Worm (Caenorhabditis elegans) whole organism, L1 larva: ENCODE measurements around the gene K06A4.6.

ENCODE experiments used
- C04F5.9 ChIP-seq: sonication (generic microtip); optimal IDR thresholded peaks from 2 replicates; lab custom pipeline; 2016; ENCODE audit warnings: missing genetic modification characterization, missing compliant biosample characterization
- C16A3.4 ChIP-seq: fragments of 150-350 bp; optimal IDR thresholded peaks from 2 replicates; lab custom pipeline; 2014; ENCODE audit warnings: missing biosample characterization, missing genetic modification characterization
- F16B12.6 ChIP-seq: fragments of 150-350 bp; optimal IDR thresholded peaks from 2 replicates; lab custom pipeline; 2014; ENCODE audit warnings: missing biosample characterization, missing genetic modification characterization
- Y116A8C.19 ChIP-seq: sonication (generic microtip); optimal IDR thresholded peaks from 2 replicates; lab custom pipeline; 2016; ENCODE audit warnings: missing compliant biosample characterization, missing genetic modification characterization, borderline replicate concordance
- aha-1 ChIP-seq: fragments of 150-350 bp; optimal IDR thresholded peaks from 2 replicates; lab custom pipeline; 2014; ENCODE audit warnings: missing biosample characterization, missing genetic modification characterization
- alr-1 ChIP-seq: fragments of 200-800 bp; sonication (Bioruptor generic); optimal IDR thresholded peaks from 2 replicates; lab custom pipeline; 2018; ENCODE audit warnings: borderline replicate concordance, mild to moderate bottlenecking, missing genetic modification characterization, missing compliant biosample characterization
- aly-2 ChIP-seq: fragments of 150-350 bp; optimal IDR thresholded peaks from 2 replicates; lab custom pipeline; 2014; ENCODE audit warnings: missing biosample characterization, missing genetic modification characterization
- blmp-1 ChIP-seq: fragments of 150-350 bp; optimal IDR thresholded peaks from 2 replicates; lab custom pipeline; 2014; ENCODE audit warnings: missing biosample characterization, missing genetic modification characterization
- ceh-63 ChIP-seq: fragments of 200-800 bp; sonication (Bioruptor generic); optimal IDR thresholded peaks from 2 replicates; lab custom pipeline; 2018; ENCODE audit warnings: mild to moderate bottlenecking, missing genetic modification characterization, missing compliant biosample characterization
- ceh-8 ChIP-seq: fragments of 200-800 bp; sonication (Bioruptor generic); optimal IDR thresholded peaks from 2 replicates; lab custom pipeline; 2018; ENCODE audit warnings: mild to moderate bottlenecking, missing genetic modification characterization, moderate library complexity, missing compliant biosample characterization
- ceh-82 ChIP-seq, 3 experiments: fragments of 150-350 bp in 1 of 3; sonication (generic microtip) in 2 of 3; optimal IDR thresholded peaks; 2 replicates each; lab custom pipeline; 2014 to 2017; ENCODE audit warnings: missing biosample characterization in 3 of 3, missing genetic modification characterization in 3 of 3
- ceh-88 ChIP-seq: fragments of 200-800 bp; sonication (Bioruptor generic); IDR thresholded peaks from 2 replicates; pipeline ENCODE4 v1.3.6; 2022; ENCODE audit warnings: missing genetic modification characterization, missing compliant biosample characterization
- ces-1 ChIP-seq: fragments of 150-350 bp; optimal IDR thresholded peaks from 2 replicates; lab custom pipeline; 2014; ENCODE audit warnings: missing biosample characterization, missing genetic modification reagents, missing genetic modification characterization
- dsc-1 ChIP-seq: sonication (generic microtip); optimal IDR thresholded peaks from 2 replicates; lab custom pipeline; 2016; ENCODE audit warnings: mild to moderate bottlenecking, missing genetic modification characterization, missing compliant biosample characterization
- efl-3 ChIP-seq: fragments of 200-800 bp; sonication (Bioruptor generic); optimal IDR thresholded peaks from 2 replicates; lab custom pipeline; 2018; ENCODE audit warnings: mild to moderate bottlenecking, missing genetic modification characterization, missing compliant biosample characterization
- egl-13 ChIP-seq: sonication (generic microtip); optimal IDR thresholded peaks from 2 replicates; lab custom pipeline; 2016; ENCODE audit warnings: missing genotype, missing genetic modification reagents, missing genetic modification characterization, missing compliant biosample characterization
- egl-27 ChIP-seq, 2 experiments: fragments of 150-350 bp in 1 of 2; sonication (generic microtip); optimal IDR thresholded peaks; 3 replicates each; lab custom pipeline; 2017 to 2018; ENCODE audit warnings: missing biosample characterization in 2 of 2, missing genetic modification characterization in 2 of 2, missing genetic modification reagents in 2 of 2
- fkh-4 ChIP-seq: sonication (generic microtip); optimal IDR thresholded peaks from 2 replicates; lab custom pipeline; 2016; ENCODE audit warnings: missing compliant biosample characterization, missing genetic modification characterization, borderline replicate concordance
- fkh-8 ChIP-seq: sonication (generic microtip); optimal IDR thresholded peaks from 2 replicates; lab custom pipeline; 2016; ENCODE audit warnings: mild to moderate bottlenecking, missing genetic modification characterization, missing compliant biosample characterization
- fos-1 ChIP-seq: fragments of 150-350 bp; optimal IDR thresholded peaks from 2 replicates; lab custom pipeline; 2014; ENCODE audit warnings: missing biosample characterization, missing genetic modification characterization
- grh-1 ChIP-seq: fragments of 200-800 bp; sonication (Bioruptor generic); IDR thresholded peaks from 2 replicates; pipeline ENCODE4 v1.3.6; 2022; ENCODE audit warnings: missing genetic modification reagents, missing genetic modification characterization, missing compliant biosample characterization
- hlh-4 ChIP-seq: sonication (generic microtip); optimal IDR thresholded peaks from 2 replicates; lab custom pipeline; 2016; ENCODE audit warnings: mild to moderate bottlenecking, missing genetic modification characterization, missing compliant biosample characterization
- hpl-2 ChIP-seq: fragments of 150-350 bp; optimal IDR thresholded peaks from 2 replicates; lab custom pipeline; 2014; ENCODE audit warnings: missing biosample characterization, missing genetic modification reagents, missing genetic modification characterization
- irx-1 ChIP-seq: sonication (generic microtip); optimal IDR thresholded peaks from 2 replicates; lab custom pipeline; 2016; ENCODE audit warnings: missing genetic modification characterization, missing compliant biosample characterization
- isw-1 ChIP-seq: fragments of 200-800 bp; sonication (Bioruptor generic); IDR thresholded peaks from 2 replicates; pipeline ENCODE4 v1.3.6; 2022; ENCODE audit warnings: missing genetic modification characterization, missing compliant biosample characterization
- jun-1 ChIP-seq: fragments of 150-350 bp; optimal IDR thresholded peaks from 2 replicates; lab custom pipeline; 2014; ENCODE audit warnings: missing biosample characterization, missing genetic modification reagents, missing genetic modification characterization
- lin-14 ChIP-seq: fragments of 200-800 bp; sonication (Bioruptor generic); optimal IDR thresholded peaks from 2 replicates; lab custom pipeline; 2018; ENCODE audit warnings: mild to moderate bottlenecking, missing genetic modification characterization, moderate library complexity, missing compliant biosample characterization
- lin-15B ChIP-seq: fragments of 150-350 bp; sonication (generic microtip); optimal IDR thresholded peaks from 3 replicates; lab custom pipeline; 2014; ENCODE audit warnings: missing biosample characterization, missing genetic modification characterization
- lin-39 ChIP-seq: fragments of 150-350 bp; optimal IDR thresholded peaks from 2 replicates; lab custom pipeline; 2014; ENCODE audit warnings: missing biosample characterization, missing genetic modification reagents, missing genetic modification characterization
- lir-3 ChIP-seq: sonication (generic microtip); optimal IDR thresholded peaks from 2 replicates; lab custom pipeline; 2016; ENCODE audit warnings: mild to moderate bottlenecking, missing genetic modification characterization, moderate library complexity, missing compliant biosample characterization; ENCODE audit not compliant: poor library complexity
- mdl-1 ChIP-seq, 2 experiments: fragments of 150-350 bp; optimal IDR thresholded peaks; 2 replicates each; lab custom pipeline; 2014 to 2017; ENCODE audit warnings: missing biosample characterization in 2 of 2, missing genetic modification characterization in 2 of 2, inconsistent platforms in 1 of 2
- nhr-12 ChIP-seq: sonication (generic microtip); optimal IDR thresholded peaks from 2 replicates; lab custom pipeline; 2017; ENCODE audit warnings: missing biosample characterization, missing genetic modification characterization
- nhr-19 ChIP-seq: fragments of 200-800 bp; sonication (Bioruptor generic); conservative IDR thresholded peaks from 2 replicates; pipeline ENCODE4 v1.3.6; 2022; ENCODE audit warnings: missing genetic modification characterization, missing compliant biosample characterization
- nhr-20 ChIP-seq: sonication (generic microtip); optimal IDR thresholded peaks from 2 replicates; lab custom pipeline; 2016; ENCODE audit warnings: mild to moderate bottlenecking, missing genetic modification characterization, missing compliant biosample characterization
- nhr-237 ChIP-seq: fragments of 150-350 bp; optimal IDR thresholded peaks from 2 replicates; lab custom pipeline; 2014; ENCODE audit warnings: missing biosample characterization, missing genetic modification characterization
- nhr-28 ChIP-seq: fragments of 150-350 bp; optimal IDR thresholded peaks from 2 replicates; lab custom pipeline; 2014; ENCODE audit warnings: missing biosample characterization, missing genetic modification characterization
- nhr-47 ChIP-seq: sonication (generic microtip); optimal IDR thresholded peaks from 2 replicates; lab custom pipeline; 2016; ENCODE audit warnings: mild to moderate bottlenecking, missing genetic modification characterization, moderate library complexity, missing compliant biosample characterization
- nhr-71 ChIP-seq: sonication (generic microtip); optimal IDR thresholded peaks from 2 replicates; lab custom pipeline; 2016; ENCODE audit warnings: mild to moderate bottlenecking, missing genetic modification characterization, moderate library complexity, missing compliant biosample characterization
- nhr-76 ChIP-seq: sonication (generic microtip); optimal IDR thresholded peaks from 2 replicates; lab custom pipeline; 2017; ENCODE audit warnings: missing biosample characterization, missing genetic modification characterization
- nhr-77 ChIP-seq: fragments of 150-350 bp; optimal IDR thresholded peaks from 2 replicates; lab custom pipeline; 2014; ENCODE audit warnings: missing biosample characterization, missing genetic modification characterization
- pag-3 ChIP-seq: sonication (generic microtip); optimal IDR thresholded peaks from 2 replicates; lab custom pipeline; 2017; ENCODE audit warnings: missing genetic modification characterization, mild to moderate bottlenecking, missing compliant biosample characterization, antibody characterized with exemption, borderline replicate concordance; ENCODE audit not compliant: insufficient read depth
- pax-3 ChIP-seq: fragments of 200-800 bp; sonication (Bioruptor generic); optimal IDR thresholded peaks from 2 replicates; lab custom pipeline; 2018; ENCODE audit warnings: mild to moderate bottlenecking, missing genetic modification characterization, moderate library complexity, missing compliant biosample characterization
- skn-1 ChIP-seq: fragments of 150-350 bp; optimal IDR thresholded peaks from 2 replicates; lab custom pipeline; 2014; ENCODE audit warnings: missing biosample characterization, missing genetic modification characterization
- sox-4 ChIP-seq: sonication (generic microtip); optimal IDR thresholded peaks from 2 replicates; lab custom pipeline; 2016; ENCODE audit warnings: missing genetic modification characterization, missing compliant biosample characterization
- sptf-1 ChIP-seq: fragments of 150-350 bp; optimal IDR thresholded peaks from 2 replicates; lab custom pipeline; 2014; ENCODE audit warnings: missing biosample characterization, missing genetic modification characterization
- sup-37 ChIP-seq: fragments of 200-800 bp; sonication (Bioruptor generic); optimal IDR thresholded peaks from 2 replicates; lab custom pipeline; 2018; ENCODE audit warnings: mild to moderate bottlenecking, missing genetic modification characterization, missing compliant biosample characterization
- swsn-7 ChIP-seq: sonication (generic microtip); optimal IDR thresholded peaks from 2 replicates; lab custom pipeline; 2016; ENCODE audit warnings: missing genetic modification characterization, missing compliant biosample characterization
- tbx-2 ChIP-seq: sonication (generic microtip); optimal IDR thresholded peaks from 2 replicates; lab custom pipeline; 2016; ENCODE audit warnings: missing genetic modification characterization, missing compliant biosample characterization
- tlp-1 ChIP-seq: fragments of 150-350 bp; optimal IDR thresholded peaks from 2 replicates; lab custom pipeline; 2014; ENCODE audit warnings: missing biosample characterization, missing genetic modification characterization
- unc-130 ChIP-seq: fragments of 150-350 bp; optimal IDR thresholded peaks from 2 replicates; lab custom pipeline; 2017; ENCODE audit warnings: missing biosample characterization, missing genetic modification characterization, inconsistent platforms
- xbp-1 ChIP-seq: sonication (generic microtip); optimal IDR thresholded peaks from 2 replicates; lab custom pipeline; 2016; ENCODE audit warnings: missing genetic modification characterization, missing compliant biosample characterization
- zip-4 ChIP-seq: fragments of 200-800 bp; sonication (Bioruptor generic); optimal IDR thresholded peaks from 2 replicates; lab custom pipeline; 2018; ENCODE audit warnings: mild to moderate bottlenecking, missing genetic modification characterization, moderate library complexity, missing compliant biosample characterization

Gene K06A4.6

ce11 chrV:9503152-9503817 is 22.8 kb upstream of the K06A4.6 start:
- TF ChIP-seq nhr-71 (tag; lab: Kevin White, UChicago) (peak; percentile 87), nhr-47 (peak; percentile 87), lir-3 (peak; percentile 35), lin-39 (tag; lab: Kevin White, UChicago) (peak; percentile 18), nhr-237 (tag; lab: Kevin White, UChicago) (no peak), isw-1 (GFP tag; lab: Robert Waterston, UW) (peak; percentile 46), jun-1 (tag; lab: Kevin White, UChicago) (peak; percentile 10), tlp-1 (tag; lab: Kevin White, UChicago) (no peak), zip-4 (GFP tag; lab: Kevin White, UChicago) (no peak), hlh-4 (tag; lab: Kevin White, UChicago) (no peak), nhr-19 (GFP tag; lab: Robert Waterston, UW) (peak; percentile 81), sptf-1 (tag; lab: Kevin White, UChicago) (no peak), ceh-63 (GFP tag; lab: Kevin White, UChicago) (no peak), C04F5.9 (tag; lab: Kevin White, UChicago) (peak; percentile 30), ceh-82 (tag; optimal IDR thresholded peaks at IDR 0.05; lab: Kevin White, UChicago) (peak in 2 of 3 experiments; percentile 38 to 71), fkh-4 (tag; lab: Kevin White, UChicago) (no peak), lin-14 (GFP tag; lab: Kevin White, UChicago) (peak; percentile 81), grh-1 (GFP tag; lab: Robert Waterston, UW) (peak; percentile 41), fkh-8 (tag; lab: Kevin White, UChicago) (peak; percentile 68), aly-2 (peak; percentile 19), pax-3 (tag; lab: Kevin White, UChicago) (peak; percentile 64), skn-1 (peak; percentile 48), xbp-1 (peak; percentile 69), nhr-77 (tag; lab: Kevin White, UChicago) (peak; percentile 65), aha-1 (tag; lab: Kevin White, UChicago) (no peak), tbx-2 (tag; lab: Kevin White, UChicago) (peak; percentile 75), ces-1 (GFP tag; lab: Kevin White, UChicago) (no peak), Y116A8C.19 (tag; lab: Kevin White, UChicago) (no peak), nhr-28 (tag; lab: Kevin White, UChicago) (no peak), pag-3 (no peak), egl-27 (tag; optimal IDR thresholded peaks at IDR 0.05; lab: Kevin White, UChicago) (no peak), nhr-12 (no peak), F16B12.6 (tag; lab: Kevin White, UChicago) (peak; percentile 6), nhr-76 (tag; lab: Kevin White, UChicago) (no peak), fos-1 (peak; percentile 63), egl-13 (peak; percentile 67), ceh-88 (GFP tag; lab: Robert Waterston, UW) (0 out of 2 replicates have a peak, but pooled peaks have one; percentile 20), mdl-1 (tag; optimal IDR thresholded peaks at IDR 0.05; lab: Kevin White, UChicago) (peak in 1 of 2 experiments; percentile 76), sox-4 (tag; lab: Kevin White, UChicago) (peak; percentile 33), dsc-1 (tag; lab: Kevin White, UChicago) (peak; percentile 81), irx-1 (tag; lab: Kevin White, UChicago) (peak; percentile 70), nhr-20 (tag; lab: Kevin White, UChicago) (peak; percentile 81), sup-37 (GFP tag; lab: Kevin White, UChicago) (no peak), alr-1 (no peak), lin-15B (no peak), swsn-7 (tag; lab: Kevin White, UChicago) (peak; percentile 77), hpl-2 (GFP tag; lab: Kevin White, UChicago) (no peak), unc-130 (tag; lab: Kevin White, UChicago) (peak; percentile 44), efl-3 (GFP tag; lab: Kevin White, UChicago) (no peak), C16A3.4 (tag; lab: Kevin White, UChicago) (peak; percentile 49), blmp-1 (tag; lab: Kevin White, UChicago) (peak; percentile 1), ceh-8 (peak; percentile 62)
